Worm (Caenorhabditis elegans): ENCODE measurements around the gene F57A10.2.
"Not testable (repeated sequence)": the region's sequence is repeated elsewhere in the genome, so short reads cannot be mapped to it uniquely, and the experiment has no call there.

- TF ChIP-seq W03F9.2, dao-5, him-1 (tag; optimal IDR thresholded peaks at IDR 0.05): not testable (repeated sequence)
Observed at ce11 chrV:15802623-15803022, 36.2 kb downstream of the F57A10.2 start, which contains the start of gene T26E4.9.
